Fruit fly (Drosophila melanogaster) whole organism: ENCODE measurements around the gene CG2104.

Source experiments
- CG8478 ChIP-seq: fragments of >200 bp; optimal IDR thresholded peaks from 2 replicates; lab custom pipeline; 2018; ENCODE audit warnings: inconsistent platforms
- Dll ChIP-seq: fragments of >200 bp; optimal IDR thresholded peaks from 2 replicates; lab custom pipeline; 2017
- EcR ChIP-seq, 2 experiments: fragments of >200 bp; optimal IDR thresholded peaks; 2 replicates each; lab custom pipeline; 2017; ENCODE audit warnings: missing biosample characterization in 2 of 2, missing genetic modification characterization in 2 of 2, missing genetic modification reagents in 2 of 2
- pan ChIP-seq: fragments of >200 bp; optimal IDR thresholded peaks from 2 replicates; lab custom pipeline; 2017
- psq ChIP-seq: fragments of >200 bp; optimal IDR thresholded peaks from 2 replicates; lab custom pipeline; 2017
- usp ChIP-seq: fragments of >200 bp; optimal IDR thresholded peaks from 2 replicates; lab custom pipeline; 2017; ENCODE audit warnings: missing biosample characterization, missing genetic modification characterization, mixed read lengths

Gene CG2104

DNA sequence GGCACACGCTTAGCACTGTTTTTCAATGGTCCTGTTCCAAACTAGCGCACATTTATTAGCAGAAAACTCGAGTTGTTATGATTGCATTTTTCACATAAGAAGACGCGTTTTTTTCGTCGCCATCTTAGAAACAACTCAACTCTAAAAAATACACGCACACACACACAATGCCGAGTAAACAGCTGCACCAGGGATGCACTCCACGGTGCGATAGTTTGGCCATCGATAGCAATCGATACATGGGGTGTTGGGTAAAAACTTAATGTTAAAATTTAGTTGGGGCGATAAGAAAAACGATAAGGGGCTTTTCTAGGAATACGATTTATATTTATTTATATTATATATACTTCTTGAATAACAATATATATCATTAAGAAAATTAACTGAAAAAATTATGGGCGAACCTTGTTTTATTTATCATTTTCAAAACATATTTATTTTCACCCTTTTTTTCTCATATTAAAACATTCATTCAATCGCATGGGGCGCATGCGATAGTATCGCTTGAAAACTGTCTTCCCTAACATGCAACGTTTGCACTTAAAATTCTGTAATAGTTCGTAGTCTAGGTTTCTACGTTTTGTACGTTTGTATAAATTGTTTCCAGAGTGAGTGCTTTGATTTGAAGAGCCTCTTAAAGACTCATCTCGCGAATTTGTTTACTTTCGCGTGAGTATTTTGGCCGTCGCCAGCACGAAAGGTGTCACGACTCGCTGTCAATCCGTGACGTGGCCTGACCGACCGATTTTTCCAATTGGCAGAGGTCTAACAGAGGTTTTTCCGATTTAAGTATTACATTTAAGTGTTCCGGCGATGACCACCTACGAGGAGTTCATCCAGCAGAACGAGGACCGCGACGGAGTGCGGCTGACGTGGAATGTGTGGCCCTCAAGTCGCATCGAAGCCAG, 44.3 kb downstream of the CG2104 start, which contains the start of the genes MTA1-like and Sec23:
MTA1-like (minus strand) TSS at position 170 of the 908 bp plus-strand sequence.
Sec23 (plus strand) TSS at position 497 of the 908 bp plus-strand sequence.
- no peak for TF ChIP-seq EcR (GFP tag; optimal IDR thresholded peaks at IDR 0.05; lab: Kevin White, UChicago)
- no peak for TF ChIP-seq usp (GFP tag; lab: Kevin White, UChicago)
- TF ChIP-seq Dll (lab: Kevin White, UChicago): no peak
- no peak for TF ChIP-seq psq (lab: Kevin White, UChicago)
- no peak for TF ChIP-seq CG8478 (lab: Kevin White, UChicago)
- no peak for TF ChIP-seq pan

DNA sequence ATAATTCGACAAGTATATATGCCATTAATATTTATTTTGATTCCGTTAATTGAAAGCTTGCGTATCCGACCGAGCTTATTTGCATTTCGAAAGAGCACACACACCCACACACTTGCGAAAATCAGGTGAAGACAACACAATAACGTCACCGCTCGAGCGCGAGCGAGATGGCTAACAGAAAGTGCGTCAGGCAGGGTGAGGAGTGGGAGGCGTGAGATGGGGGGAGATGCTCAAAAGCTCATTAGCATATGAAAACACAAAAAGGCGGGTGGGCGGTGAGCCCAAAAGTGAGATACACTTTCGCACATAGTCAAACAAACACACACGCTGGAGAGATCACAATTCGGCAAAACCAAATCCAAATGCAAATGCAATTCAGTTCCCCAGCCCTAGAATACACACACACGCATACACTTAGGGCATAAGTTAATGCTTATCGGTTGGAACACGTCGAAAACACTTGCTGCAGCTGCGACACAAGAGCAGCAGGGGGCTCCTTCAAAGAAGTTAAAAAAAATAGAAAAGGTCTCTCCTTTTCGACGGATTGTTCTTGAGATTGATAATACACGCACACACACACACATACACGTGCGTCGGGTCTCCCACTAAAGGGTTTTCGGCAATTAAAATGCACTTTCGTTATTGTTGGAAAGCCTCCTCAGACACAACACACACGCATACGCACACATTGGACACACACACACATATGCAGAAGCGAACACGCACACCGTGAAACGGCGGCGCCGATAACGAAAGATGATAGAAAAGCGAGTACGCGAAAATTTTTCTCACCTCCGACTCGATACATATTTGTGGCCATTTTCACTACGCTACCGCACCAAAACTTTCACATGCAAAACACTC, 45.1 kb downstream of the CG2104 start:
- TF ChIP-seq CG8478 (lab: Kevin White, UChicago) (no peak), EcR (GFP tag; optimal IDR thresholded peaks at IDR 0.05; lab: Kevin White, UChicago) (no peak)

DNA sequence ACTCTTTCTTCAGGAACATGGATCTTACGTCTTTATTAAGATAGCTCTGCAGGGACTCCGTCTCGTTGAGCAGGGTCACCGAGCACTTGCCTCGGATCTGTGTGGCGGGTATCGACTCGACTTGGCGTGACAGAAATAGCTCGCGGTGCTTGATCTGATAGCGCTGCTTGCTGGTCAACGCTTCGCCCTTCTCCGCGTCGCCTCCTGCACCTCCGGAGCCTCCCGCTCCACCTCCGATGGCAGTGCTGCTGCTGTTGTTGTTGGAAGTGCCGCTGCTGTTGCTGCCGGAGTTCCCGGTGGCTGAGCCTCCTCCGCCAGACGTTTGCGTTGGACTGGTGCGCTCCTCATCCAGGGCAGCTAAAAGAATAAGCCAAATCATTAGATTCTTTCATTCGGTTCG, 49.7 kb downstream of the CG2104 start:
- TF ChIP-seq pan (no peak), usp (GFP tag; lab: Kevin White, UChicago) (no peak), Dll (lab: Kevin White, UChicago) (no peak)
